Worm (Caenorhabditis elegans): ENCODE data around the gene W02B12.16.

- TF ChIP-seq dao-5 (tag; optimal IDR thresholded peaks at IDR 0.05) (no peak), him-1 (tag; optimal IDR thresholded peaks at IDR 0.05) (no peak), W03F9.2 (tag; optimal IDR thresholded peaks at IDR 0.05) (no peak)
Measured at ce11 chrII:11431584-11431983, 44.7 kb downstream of the W02B12.16 start, which contains the start of gene C05D12.4.

Measured in whole organism, L4/young adult.